Fruit fly (Drosophila melanogaster): Measurements from ENCODE around the gene CkIIalpha-i1.

The CkIIalpha-i1 gene

DNA sequence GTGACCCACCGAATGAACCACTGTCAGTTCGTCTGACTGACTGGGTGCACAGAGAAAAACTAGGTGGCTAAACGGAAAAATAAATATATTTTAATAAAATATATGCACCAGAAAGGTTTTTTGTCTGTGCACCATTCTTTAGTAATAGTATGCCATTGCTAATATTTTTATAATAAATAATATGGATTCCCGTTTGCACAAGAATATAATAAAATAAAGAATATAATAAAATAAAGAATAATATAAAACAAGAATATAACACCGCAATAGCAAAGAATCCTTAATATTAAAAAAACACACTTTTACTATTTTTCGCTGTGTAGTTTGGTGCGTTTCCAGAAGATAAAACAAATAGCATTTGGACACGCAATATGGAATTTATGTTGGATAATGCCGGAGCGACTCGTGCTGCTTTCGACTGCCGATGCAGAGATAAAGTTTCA is 47.8 kb upstream of the CkIIalpha-i1 start (continued):
- TF ChIP-seq wor (GFP tag; IDR thresholded peaks at IDR 0.05) (peak; percentile 31; the same call in 1 of the 2 replicates), CG43689 (GFP tag; IDR thresholded peaks at IDR 0.05) (no peak), CG6791 (GFP tag; IDR thresholded peaks at IDR 0.05; ENCODE audit: partially characterized antibody) (no peak), CG2202 (tag; optimal IDR thresholded peaks at IDR 0.05) (peak; percentile 65), gsb (GFP tag; IDR thresholded peaks at IDR 0.05) (no peak), CG12391 (tag; optimal IDR thresholded peaks at IDR 0.05) (peak; percentile 76), tx (GFP tag; optimal IDR thresholded peaks at IDR 0.05) (no peak), seq (GFP tag; IDR thresholded peaks at IDR 0.05) (no peak), ham (GFP tag; IDR thresholded peaks at IDR 0.05) (no peak), abd-A (tag; optimal IDR thresholded peaks at IDR 0.05) (no peak), Trl (optimal IDR thresholded peaks at IDR 0.05) (no peak), Trl (GFP tag; optimal IDR thresholded peaks at IDR 0.05) (no peak), cas (GFP tag; IDR thresholded peaks at IDR 0.05) (no peak), cad (GFP tag; optimal IDR thresholded peaks at IDR 0.05) (no peak), btn (GFP tag; optimal IDR thresholded peaks at IDR 0.05) (no peak), chm (GFP tag; IDR thresholded peaks at IDR 0.05) (no peak), vnd (GFP tag; IDR thresholded peaks at IDR 0.05; ENCODE audit: partially characterized antibody) (no peak), wek (GFP tag; optimal IDR thresholded peaks at IDR 0.05) (no peak), CG34422 (GFP tag; IDR thresholded peaks at IDR 0.05) (0 out of 3 replicates have a peak, but pooled peaks have one; percentile 50), phol (tag; optimal IDR thresholded peaks at IDR 0.05) (peak; percentile 83), CG13287 (GFP tag; IDR thresholded peaks at IDR 0.05; ENCODE audit: partially characterized antibody) (no peak), HmgZ (tag; optimal IDR thresholded peaks at IDR 0.05) (no peak), CG18476 (GFP tag; optimal IDR thresholded peaks at IDR 0.05) (peak; percentile 53), Bgb (GFP tag; IDR thresholded peaks at IDR 0.05; ENCODE audit: partially characterized antibody) (no peak), dmrt11E (tag; optimal IDR thresholded peaks at IDR 0.05) (peak; percentile 90), Sox102F (GFP tag; optimal IDR thresholded peaks at IDR 0.05) (peak; percentile 78), CG2129 (GFP tag; IDR thresholded peaks at IDR 0.05; ENCODE audit: partially characterized antibody) (no peak), chinmo (GFP tag; IDR thresholded peaks at IDR 0.05; ENCODE audit: partially characterized antibody) (no peak), CG6854 (GFP tag; optimal IDR thresholded peaks at IDR 0.05) (no peak), jumu (GFP tag; optimal IDR thresholded peaks at IDR 0.05) (no peak), CG11247 (GFP tag; IDR thresholded peaks at IDR 0.05) (no peak), maf-S (GFP tag; optimal IDR thresholded peaks at IDR 0.05) (no peak), Lim3 (GFP tag; IDR thresholded peaks at IDR 0.05) (no peak), CG32767 (GFP tag; IDR thresholded peaks at IDR 0.05) (peak; percentile 50; the same call in 1 of the 2 replicates), CG34376 (GFP tag; optimal IDR thresholded peaks at IDR 0.05) (no peak), fru (optimal IDR thresholded peaks at IDR 0.05) (no peak), Atf-2 (GFP tag; optimal IDR thresholded peaks at IDR 0.05) (no peak), PHDP (tag; optimal IDR thresholded peaks at IDR 0.05) (peak; percentile 70), mirr (GFP tag; optimal IDR thresholded peaks at IDR 0.05) (no peak), Asciz (GFP tag; optimal IDR thresholded peaks at IDR 0.05) (peak; percentile 62), prd (optimal IDR thresholded peaks at IDR 0.05) (no peak), prd (GFP tag; IDR thresholded peaks at IDR 0.05) (peak; percentile 83), yki (optimal IDR thresholded peaks at IDR 0.05) (no peak), ro (GFP tag; IDR thresholded peaks at IDR 0.05) (no peak), en (GFP tag; optimal IDR thresholded peaks at IDR 0.05) (no peak), CG14441 (GFP tag; IDR thresholded peaks at IDR 0.05) (no peak), CG2712 (tag; optimal IDR thresholded peaks at IDR 0.05) (peak; percentile 93), crol (GFP tag; IDR thresholded peaks at IDR 0.05) (no peak), CG11723 (GFP tag; optimal IDR thresholded peaks at IDR 0.05) (peak; percentile 43), eyg (GFP tag; optimal IDR thresholded peaks at IDR 0.05) (no peak), Usf (GFP tag; optimal IDR thresholded peaks at IDR 0.05) (no peak), Tbp (GFP tag; optimal IDR thresholded peaks at IDR 0.05) (no peak), CG2199 (GFP tag; IDR thresholded peaks at IDR 0.05) (0 out of 3 replicates have a peak, but pooled peaks have one; percentile 29)
